Worm (Caenorhabditis elegans) whole organism, L1 larva: ENCODE results near the gene K08H2.2.
A peak's percentile ranks its signal among the peaks of the same experiment; 100 is the strongest.

ENCODE experiments used
- C04F5.9 ChIP-seq: sonication (generic microtip); optimal IDR thresholded peaks from 2 replicates; lab custom pipeline; 2016; ENCODE audit warnings: missing genetic modification characterization, missing compliant biosample characterization
- F16B12.6 ChIP-seq: fragments of 150-350 bp; optimal IDR thresholded peaks from 2 replicates; lab custom pipeline; 2014; ENCODE audit warnings: missing biosample characterization, missing genetic modification characterization
- alr-1 ChIP-seq: fragments of 200-800 bp; sonication (Bioruptor generic); optimal IDR thresholded peaks from 2 replicates; lab custom pipeline; 2018; ENCODE audit warnings: borderline replicate concordance, mild to moderate bottlenecking, missing genetic modification characterization, missing compliant biosample characterization
- aly-2 ChIP-seq: fragments of 150-350 bp; optimal IDR thresholded peaks from 2 replicates; lab custom pipeline; 2014; ENCODE audit warnings: missing biosample characterization, missing genetic modification characterization
- ama-1 ChIP-seq: fragments of 150-350 bp; optimal IDR thresholded peaks from 2 replicates; lab custom pipeline; 2014
- blmp-1 ChIP-seq: fragments of 150-350 bp; optimal IDR thresholded peaks from 2 replicates; lab custom pipeline; 2014; ENCODE audit warnings: missing biosample characterization, missing genetic modification characterization
- ceh-8 ChIP-seq: fragments of 200-800 bp; sonication (Bioruptor generic); optimal IDR thresholded peaks from 2 replicates; lab custom pipeline; 2018; ENCODE audit warnings: mild to moderate bottlenecking, missing genetic modification characterization, moderate library complexity, missing compliant biosample characterization
- ceh-82 ChIP-seq, 3 experiments: fragments of 150-350 bp in 1 of 3; sonication (generic microtip) in 2 of 3; optimal IDR thresholded peaks; 2 replicates each; lab custom pipeline; 2014 to 2017; ENCODE audit warnings: missing biosample characterization in 3 of 3, missing genetic modification characterization in 3 of 3
- ceh-88 ChIP-seq: fragments of 200-800 bp; sonication (Bioruptor generic); IDR thresholded peaks from 2 replicates; pipeline ENCODE4 v1.3.6; 2022; ENCODE audit warnings: missing genetic modification characterization, missing compliant biosample characterization
- ces-1 ChIP-seq: fragments of 150-350 bp; optimal IDR thresholded peaks from 2 replicates; lab custom pipeline; 2014; ENCODE audit warnings: missing biosample characterization, missing genetic modification reagents, missing genetic modification characterization
- dpl-1 ChIP-seq, 3 experiments: fragments of 150-350 bp in 2 of 3; sonication (generic microtip) in 1 of 3; optimal IDR thresholded peaks; 2 replicates each; lab custom pipeline; 2014 to 2017; ENCODE audit warnings: missing biosample characterization in 3 of 3, missing genetic modification characterization in 3 of 3, missing genetic modification reagents in 3 of 3
- dsc-1 ChIP-seq: sonication (generic microtip); optimal IDR thresholded peaks from 2 replicates; lab custom pipeline; 2016; ENCODE audit warnings: mild to moderate bottlenecking, missing genetic modification characterization, missing compliant biosample characterization
- efl-3 ChIP-seq: fragments of 200-800 bp; sonication (Bioruptor generic); optimal IDR thresholded peaks from 2 replicates; lab custom pipeline; 2018; ENCODE audit warnings: mild to moderate bottlenecking, missing genetic modification characterization, missing compliant biosample characterization
- egl-13 ChIP-seq: sonication (generic microtip); optimal IDR thresholded peaks from 2 replicates; lab custom pipeline; 2016; ENCODE audit warnings: missing genotype, missing genetic modification reagents, missing genetic modification characterization, missing compliant biosample characterization
- elt-2 ChIP-seq: sonication (generic microtip); optimal IDR thresholded peaks from 2 replicates; lab custom pipeline; 2016; ENCODE audit warnings: missing genetic modification characterization, mild to moderate bottlenecking, inconsistent platforms, missing compliant biosample characterization, missing genetic modification reagents
- elt-3 ChIP-seq, 6 experiments: fragments of 150-350 bp in 1 of 6; sonication (generic microtip); optimal IDR thresholded peaks; 2 replicates each; lab custom pipeline; 2017 to 2018; ENCODE audit warnings: missing biosample characterization in 6 of 6, missing genetic modification characterization in 6 of 6, inconsistent platforms in 1 of 6
- fkh-10 ChIP-seq: sonication (generic microtip); optimal IDR thresholded peaks from 2 replicates; lab custom pipeline; 2017; ENCODE audit warnings: missing biosample characterization, missing genetic modification reagents, missing genetic modification characterization
- fkh-4 ChIP-seq: sonication (generic microtip); optimal IDR thresholded peaks from 2 replicates; lab custom pipeline; 2016; ENCODE audit warnings: missing compliant biosample characterization, missing genetic modification characterization, borderline replicate concordance
- fkh-8 ChIP-seq: sonication (generic microtip); optimal IDR thresholded peaks from 2 replicates; lab custom pipeline; 2016; ENCODE audit warnings: mild to moderate bottlenecking, missing genetic modification characterization, missing compliant biosample characterization
- fos-1 ChIP-seq: fragments of 150-350 bp; optimal IDR thresholded peaks from 2 replicates; lab custom pipeline; 2014; ENCODE audit warnings: missing biosample characterization, missing genetic modification characterization
- irx-1 ChIP-seq: sonication (generic microtip); optimal IDR thresholded peaks from 2 replicates; lab custom pipeline; 2016; ENCODE audit warnings: missing genetic modification characterization, missing compliant biosample characterization
- jun-1 ChIP-seq: fragments of 150-350 bp; optimal IDR thresholded peaks from 2 replicates; lab custom pipeline; 2014; ENCODE audit warnings: missing biosample characterization, missing genetic modification reagents, missing genetic modification characterization
- lin-13 ChIP-seq: fragments of 150-350 bp; optimal IDR thresholded peaks from 2 replicates; lab custom pipeline; 2014; ENCODE audit warnings: missing biosample characterization, missing genetic modification reagents, missing genetic modification characterization
- lin-14 ChIP-seq: fragments of 200-800 bp; sonication (Bioruptor generic); optimal IDR thresholded peaks from 2 replicates; lab custom pipeline; 2018; ENCODE audit warnings: mild to moderate bottlenecking, missing genetic modification characterization, moderate library complexity, missing compliant biosample characterization
- lin-15B ChIP-seq: fragments of 150-350 bp; sonication (generic microtip); optimal IDR thresholded peaks from 3 replicates; lab custom pipeline; 2014; ENCODE audit warnings: missing biosample characterization, missing genetic modification characterization
- lin-35 ChIP-seq, 2 experiments: fragments of 150-350 bp; optimal IDR thresholded peaks; 2 replicates each; lab custom pipeline; 2014; ENCODE audit warnings: missing biosample characterization in 2 of 2, missing genetic modification characterization in 2 of 2, missing genetic modification reagents in 2 of 2
- lir-3 ChIP-seq: sonication (generic microtip); optimal IDR thresholded peaks from 2 replicates; lab custom pipeline; 2016; ENCODE audit warnings: mild to moderate bottlenecking, missing genetic modification characterization, moderate library complexity, missing compliant biosample characterization; ENCODE audit not compliant: poor library complexity
- mdl-1 ChIP-seq, 2 experiments: fragments of 150-350 bp; optimal IDR thresholded peaks; 2 replicates each; lab custom pipeline; 2014 to 2017; ENCODE audit warnings: missing biosample characterization in 2 of 2, missing genetic modification characterization in 2 of 2, inconsistent platforms in 1 of 2
- nhr-20 ChIP-seq: sonication (generic microtip); optimal IDR thresholded peaks from 2 replicates; lab custom pipeline; 2016; ENCODE audit warnings: mild to moderate bottlenecking, missing genetic modification characterization, missing compliant biosample characterization
- nhr-47 ChIP-seq: sonication (generic microtip); optimal IDR thresholded peaks from 2 replicates; lab custom pipeline; 2016; ENCODE audit warnings: mild to moderate bottlenecking, missing genetic modification characterization, moderate library complexity, missing compliant biosample characterization
- nhr-71 ChIP-seq: sonication (generic microtip); optimal IDR thresholded peaks from 2 replicates; lab custom pipeline; 2016; ENCODE audit warnings: mild to moderate bottlenecking, missing genetic modification characterization, moderate library complexity, missing compliant biosample characterization
- nhr-76 ChIP-seq: sonication (generic microtip); optimal IDR thresholded peaks from 2 replicates; lab custom pipeline; 2017; ENCODE audit warnings: missing biosample characterization, missing genetic modification characterization
- nhr-84 ChIP-seq: sonication (generic microtip); optimal IDR thresholded peaks from 2 replicates; lab custom pipeline; 2017; ENCODE audit warnings: missing biosample characterization, missing genetic modification characterization
- nhr-85 ChIP-seq: sonication (generic microtip); peaks from one replicate; lab custom pipeline; 2016; ENCODE audit warnings: missing genetic modification characterization, inconsistent platforms, missing compliant biosample characterization
- nhr-90 ChIP-seq: sonication (generic microtip); optimal IDR thresholded peaks from 2 replicates; lab custom pipeline; 2016; ENCODE audit warnings: mild to moderate bottlenecking, missing genetic modification characterization, missing compliant biosample characterization; ENCODE audit not compliant: poor library complexity
- pqm-1 ChIP-seq: sonication (generic microtip); optimal IDR thresholded peaks from 3 replicates; lab custom pipeline; 2017; ENCODE audit warnings: missing biosample characterization, missing genetic modification characterization
- rnt-1 ChIP-seq: sonication (generic microtip); optimal IDR thresholded peaks from 2 replicates; lab custom pipeline; 2016; ENCODE audit warnings: mild to moderate bottlenecking, missing genetic modification characterization, moderate library complexity, missing compliant biosample characterization
- skn-1 ChIP-seq: fragments of 150-350 bp; optimal IDR thresholded peaks from 2 replicates; lab custom pipeline; 2014; ENCODE audit warnings: missing biosample characterization, missing genetic modification characterization
- sox-4 ChIP-seq: sonication (generic microtip); optimal IDR thresholded peaks from 2 replicates; lab custom pipeline; 2016; ENCODE audit warnings: missing genetic modification characterization, missing compliant biosample characterization
- sup-37 ChIP-seq: fragments of 200-800 bp; sonication (Bioruptor generic); optimal IDR thresholded peaks from 2 replicates; lab custom pipeline; 2018; ENCODE audit warnings: mild to moderate bottlenecking, missing genetic modification characterization, missing compliant biosample characterization
- tbx-2 ChIP-seq: sonication (generic microtip); optimal IDR thresholded peaks from 2 replicates; lab custom pipeline; 2016; ENCODE audit warnings: missing genetic modification characterization, missing compliant biosample characterization
- unc-130 ChIP-seq: fragments of 150-350 bp; optimal IDR thresholded peaks from 2 replicates; lab custom pipeline; 2017; ENCODE audit warnings: missing biosample characterization, missing genetic modification characterization, inconsistent platforms
- unc-30 ChIP-seq: sonication (generic microtip); optimal IDR thresholded peaks from 2 replicates; lab custom pipeline; 2017; ENCODE audit warnings: missing biosample characterization, missing genetic modification characterization
- unc-62 ChIP-seq: fragments of 150-350 bp; optimal IDR thresholded peaks from 2 replicates; lab custom pipeline; 2014; ENCODE audit warnings: missing biosample characterization, missing genetic modification reagents, missing genetic modification characterization
- vab-15 ChIP-seq: sonication (generic microtip); optimal IDR thresholded peaks from 2 replicates; lab custom pipeline; 2017; ENCODE audit warnings: missing genotype, mild to moderate bottlenecking, missing genetic modification characterization, missing compliant biosample characterization
- xbp-1 ChIP-seq: sonication (generic microtip); optimal IDR thresholded peaks from 2 replicates; lab custom pipeline; 2016; ENCODE audit warnings: missing genetic modification characterization, missing compliant biosample characterization
- zag-1 ChIP-seq: fragments of 150-350 bp; optimal IDR thresholded peaks from 2 replicates; lab custom pipeline; 2014; ENCODE audit warnings: missing biosample characterization, missing genetic modification characterization
- zip-4 ChIP-seq: fragments of 200-800 bp; sonication (Bioruptor generic); optimal IDR thresholded peaks from 2 replicates; lab custom pipeline; 2018; ENCODE audit warnings: mild to moderate bottlenecking, missing genetic modification characterization, moderate library complexity, missing compliant biosample characterization
- ztf-4 ChIP-seq: fragments of 150-350 bp; optimal IDR thresholded peaks from 2 replicates; lab custom pipeline; 2014; ENCODE audit warnings: missing biosample characterization, missing genetic modification characterization

The K08H2.2 gene

DNA sequence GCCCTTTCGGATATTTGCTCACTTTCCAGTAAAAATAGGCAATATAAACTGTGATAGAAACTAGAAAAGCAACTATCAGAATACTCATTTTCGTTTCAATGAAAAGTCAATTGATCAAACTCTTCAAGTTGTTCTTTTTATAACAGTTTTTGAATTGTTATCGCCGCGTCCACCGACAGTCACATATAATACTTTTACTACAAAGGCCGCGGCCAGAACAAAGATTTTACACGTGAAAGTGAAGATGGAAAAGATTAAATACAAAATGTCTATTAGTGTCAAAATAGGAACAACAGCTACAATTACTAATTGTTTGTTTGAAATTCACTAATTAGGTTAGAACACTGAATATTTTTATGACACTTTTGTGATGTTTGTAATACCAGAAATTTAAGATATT, 34.8 kb upstream of the K08H2.2 start, which contains the start of gene cyp-14A2:
Gene cyp-14A2, minus strand, starts transcription at position 101 of the 400 bp plus-strand sequence.
- TF ChIP-seq blmp-1 (tag; lab: Kevin White, UChicago): peak; percentile 31
- no peak for TF ChIP-seq sup-37

DNA sequence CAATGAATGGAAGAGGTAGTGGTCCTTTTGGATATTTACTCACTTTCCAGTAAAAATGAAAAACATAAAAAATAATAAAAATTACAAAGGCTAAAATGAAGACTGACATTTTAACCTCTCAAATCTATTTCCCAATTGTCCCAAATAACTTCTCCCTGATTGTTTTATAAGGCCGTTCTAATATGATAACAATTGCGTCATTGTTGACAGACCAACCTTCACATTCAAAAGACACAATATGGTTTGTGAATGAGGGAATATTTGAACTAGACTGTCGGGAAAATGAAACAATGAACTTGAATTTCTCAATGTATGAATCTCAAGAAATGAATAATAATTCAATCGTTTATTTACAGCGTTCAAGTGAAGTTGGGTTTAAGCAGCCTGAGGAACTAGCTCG, 32.5 kb upstream of the K08H2.2 start, which contains the start of gene cyp-14A1:
Gene cyp-14A1, minus strand, starts transcription at position 126 of the 400 bp plus-strand sequence.
- TF ChIP-seq nhr-20 (tag; lab: Kevin White, UChicago): peak; percentile 43
- no peak for TF ChIP-seq ama-1 (lab: Kevin White, UChicago)
- TF ChIP-seq elt-3 (tag; optimal IDR thresholded peaks at IDR 0.05; lab: Kevin White, UChicago): peak in 3 of 6 experiments; percentile 35 to 56 (median 48)
- TF ChIP-seq nhr-85 (tag; lab: Kevin White, UChicago): peak; percentile 45
- TF ChIP-seq egl-13: no peak

DNA sequence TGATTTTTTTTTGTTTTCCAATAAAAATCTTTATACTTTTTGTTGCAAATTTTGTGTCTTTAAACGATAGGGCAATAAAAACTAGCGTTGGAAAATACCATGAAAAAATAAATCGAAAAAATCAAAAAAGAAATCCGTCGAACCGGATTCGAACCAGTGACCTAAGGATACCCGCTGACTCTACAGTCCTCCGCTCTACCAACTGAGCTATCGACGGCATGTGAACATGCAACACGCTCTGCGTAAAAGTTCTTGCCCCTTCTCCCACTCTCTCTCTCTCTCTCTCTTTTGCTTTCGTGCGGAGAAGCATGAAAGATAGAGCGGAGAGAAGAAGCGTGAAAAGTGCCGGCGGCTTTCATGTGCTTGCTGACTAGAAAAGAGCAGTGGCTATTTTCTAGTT, 29.8 kb upstream of the K08H2.2 start:
- TF ChIP-seq nhr-76 (tag; lab: Kevin White, UChicago) (no peak), alr-1 (tag; lab: Kevin White, UChicago) (no peak), lin-13 (GFP tag; lab: Kevin White, UChicago) (no peak), nhr-20 (tag; lab: Kevin White, UChicago) (peak; percentile 68), C04F5.9 (tag; lab: Kevin White, UChicago) (no peak), dpl-1 (GFP tag; optimal IDR thresholded peaks at IDR 0.05; lab: Kevin White, UChicago) (no peak), unc-30 (no peak), lin-14 (GFP tag; lab: Kevin White, UChicago) (peak; percentile 52), unc-62 (GFP tag; lab: Kevin White, UChicago) (no peak), ces-1 (no peak), ceh-82 (tag; optimal IDR thresholded peaks at IDR 0.05; lab: Kevin White, UChicago) (peak in 2 of 3 experiments; percentile 30 to 45), aly-2 (no peak), xbp-1 (peak; percentile 43), skn-1 (tag; lab: Kevin White, UChicago) (peak; percentile 37), mdl-1 (tag; optimal IDR thresholded peaks at IDR 0.05; lab: Kevin White, UChicago) (peak in 1 of 2 experiments; percentile 44), ztf-4 (tag; lab: Kevin White, UChicago) (no peak), pqm-1 (no peak), lin-15B (no peak), ceh-8 (GFP tag; lab: Kevin White, UChicago) (no peak), F16B12.6 (tag; lab: Kevin White, UChicago) (no peak), lir-3 (tag; lab: Kevin White, UChicago) (peak; percentile 20), rnt-1 (tag; lab: Kevin White, UChicago) (peak; percentile 73), vab-15 (tag; lab: Kevin White, UChicago) (no peak), zip-4 (GFP tag; lab: Kevin White, UChicago) (no peak), lin-35 (GFP tag; optimal IDR thresholded peaks at IDR 0.05; lab: Kevin White, UChicago) (peak in 1 of 2 experiments; percentile 50), sox-4 (tag; lab: Kevin White, UChicago) (no peak), fkh-8 (peak; percentile 12), efl-3 (GFP tag; lab: Kevin White, UChicago) (no peak), zag-1 (no peak), nhr-84 (tag; lab: Kevin White, UChicago) (no peak), nhr-90 (tag; lab: Kevin White, UChicago) (peak; percentile 27), fkh-4 (no peak), blmp-1 (tag; lab: Kevin White, UChicago) (no peak), fkh-10 (no peak), unc-130 (tag; lab: Kevin White, UChicago) (no peak), irx-1 (peak; percentile 11), ceh-88 (GFP tag; lab: Robert Waterston, UW) (no peak), nhr-47 (tag; lab: Kevin White, UChicago) (peak; percentile 80), dsc-1 (tag; lab: Kevin White, UChicago) (peak; percentile 79), tbx-2 (tag; lab: Kevin White, UChicago) (peak; percentile 27), fos-1 (tag; lab: Kevin White, UChicago) (peak; percentile 43), jun-1 (tag; lab: Kevin White, UChicago) (peak; percentile 54), elt-2 (tag; lab: Kevin White, UChicago) (no peak), nhr-71 (tag; lab: Kevin White, UChicago) (peak; percentile 68)
